Fruit fly (Drosophila melanogaster): ENCODE measurements around the gene CG6834.

dm6 chr3R:11661712-11662111 lies 26.2 kb downstream of the CG6834 start:
- no peak for TF ChIP-seq CG8478 (optimal IDR thresholded peaks at IDR 0.05)
- TF ChIP-seq CTCF (optimal IDR thresholded peaks at IDR 0.05), result no peak

Data from S2 (cell line).